Fruit fly (Drosophila melanogaster): ENCODE results near the gene CG4297.

The CG4297 gene

DNA sequence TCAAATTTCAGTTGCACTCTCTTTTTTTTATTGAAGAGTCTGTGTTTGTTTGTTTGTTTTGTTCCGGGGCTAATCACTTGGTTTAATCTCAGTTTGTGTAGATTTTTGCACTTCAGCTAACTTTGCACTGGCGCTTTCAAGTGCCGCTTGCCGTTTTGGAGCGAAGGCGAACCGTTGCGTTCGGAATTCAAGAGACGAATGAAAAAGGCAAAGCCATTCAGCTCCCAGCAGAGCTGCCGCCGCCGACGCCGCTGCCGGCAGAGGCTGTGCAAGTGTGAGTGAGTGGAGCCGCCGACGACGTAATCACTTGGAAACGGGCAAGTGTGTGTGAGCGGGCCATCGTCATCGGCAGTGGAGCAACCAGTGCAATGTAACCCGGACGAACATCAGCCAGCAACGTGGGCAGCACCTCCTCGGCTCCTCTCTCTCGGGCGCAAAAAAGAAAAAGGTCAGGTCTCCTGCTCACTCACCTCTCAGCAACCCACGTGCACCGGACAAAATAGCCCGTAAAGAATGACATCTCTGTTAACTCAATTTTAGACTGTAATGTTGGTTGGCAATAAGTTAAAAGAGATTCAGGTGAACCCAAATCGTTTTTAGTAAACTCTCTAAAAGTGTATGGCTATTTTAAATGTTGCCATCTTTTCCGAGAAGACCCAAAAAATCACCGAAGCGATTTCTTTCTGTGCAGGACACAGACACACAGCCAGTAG is 7.6 kb upstream of the CG4297 start, which contains the start of gene cbt (continued):
- TF ChIP-seq CG6854 (GFP tag; optimal IDR thresholded peaks at IDR 0.05) (peak; percentile 84), CG10669 (GFP tag; optimal IDR thresholded peaks at IDR 0.05) (peak; percentile 98), CG31627 (GFP tag; optimal IDR thresholded peaks at IDR 0.05) (peak; percentile 98), Eip93F (GFP tag; optimal IDR thresholded peaks at IDR 0.05) (peak; percentile 95), CG16779 (tag; optimal IDR thresholded peaks at IDR 0.05) (peak; percentile 98), CG6163 (GFP tag; IDR thresholded peaks at IDR 0.05) (no peak), CG1621 (tag; optimal IDR thresholded peaks at IDR 0.05) (peak; percentile 98), net (GFP tag; optimal IDR thresholded peaks at IDR 0.05) (peak; percentile 98), CG11294 (GFP tag; IDR thresholded peaks at IDR 0.05) (no peak), ss (GFP tag; optimal IDR thresholded peaks at IDR 0.05) (peak; percentile 96), CG11762 (GFP tag; optimal IDR thresholded peaks at IDR 0.05; ENCODE audit: insufficient read depth) (peak; percentile 97), Hr39 (GFP tag; optimal IDR thresholded peaks at IDR 0.05) (peak; percentile 98), spab (GFP tag; optimal IDR thresholded peaks at IDR 0.05) (peak; percentile 97), CG11902 (GFP tag; optimal IDR thresholded peaks at IDR 0.05) (peak; percentile 97), salr (GFP tag; optimal IDR thresholded peaks at IDR 0.05) (peak; percentile 97 to 98), CG8632 (GFP tag; optimal IDR thresholded peaks at IDR 0.05) (peak; percentile 98), dac (GFP tag; optimal IDR thresholded peaks at IDR 0.05) (peak; percentile 97), CG6792 (GFP tag; optimal IDR thresholded peaks at IDR 0.05) (peak; percentile 99), Met (GFP tag; optimal IDR thresholded peaks at IDR 0.05) (peak; percentile 97)

DNA sequence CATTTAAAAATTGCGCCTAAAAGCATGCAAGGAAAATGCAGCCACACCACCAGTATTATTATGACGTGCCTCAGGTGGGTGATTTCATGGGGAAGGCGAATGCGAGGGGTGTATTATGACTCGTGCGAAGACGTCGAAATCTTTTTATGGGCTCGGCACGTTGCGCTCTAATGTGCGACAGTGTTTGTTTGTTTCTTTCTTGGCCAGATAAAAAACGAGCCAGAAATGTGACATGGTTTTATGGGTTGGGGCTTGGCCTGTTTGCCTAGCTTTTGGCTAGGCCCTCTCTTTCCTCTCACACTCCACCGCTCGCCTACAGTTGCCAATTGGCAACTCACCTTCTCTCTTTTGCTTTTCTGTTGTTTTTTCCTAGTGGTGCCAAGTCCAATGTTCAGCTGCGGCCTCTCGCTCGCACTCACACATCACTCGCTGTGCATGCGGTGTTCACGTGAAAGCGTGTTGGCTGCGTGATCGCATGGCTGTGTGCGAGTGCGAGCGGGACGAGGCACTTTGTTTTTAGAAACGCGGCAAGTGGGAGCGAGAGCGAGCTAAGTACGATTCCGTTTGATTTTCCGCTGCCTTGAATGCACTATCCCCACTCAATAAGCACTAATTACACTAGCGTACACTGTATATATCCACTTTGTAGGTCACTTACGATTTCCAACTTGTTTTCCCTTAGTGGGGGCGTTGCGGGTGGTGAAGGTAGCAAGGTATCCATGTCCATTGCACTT is 6.9 kb upstream of the CG4297 start:
- peak; percentile 100 for TF ChIP-seq ss (GFP tag; optimal IDR thresholded peaks at IDR 0.05)
- no peak for TF ChIP-seq CG11294 (GFP tag; IDR thresholded peaks at IDR 0.05)
- peak; percentile 27 for TF ChIP-seq Smox (GFP tag; optimal IDR thresholded peaks at IDR 0.05)
- TF ChIP-seq Sox102F (GFP tag; optimal IDR thresholded peaks at IDR 0.05): peak; percentile 72
- peak; percentile 93 for TF ChIP-seq CG3919 (GFP tag; optimal IDR thresholded peaks at IDR 0.05)
- peak; percentile 67 for TF ChIP-seq Blimp-1 (GFP tag; optimal IDR thresholded peaks at IDR 0.05)
- TF ChIP-seq CG1621 (tag; optimal IDR thresholded peaks at IDR 0.05): peak; percentile 97
- peak; percentile 0 for TF ChIP-seq lz (GFP tag; optimal IDR thresholded peaks at IDR 0.05)
- TF ChIP-seq eg (GFP tag; IDR thresholded peaks at IDR 0.05): no peak
- TF ChIP-seq Hr38 (GFP tag; optimal IDR thresholded peaks at IDR 0.05): peak; percentile 55
- peak; percentile 67 for TF ChIP-seq topi (GFP tag; optimal IDR thresholded peaks at IDR 0.05)
- peak; percentile 84 for TF ChIP-seq fd85E (GFP tag; optimal IDR thresholded peaks at IDR 0.05)
- TF ChIP-seq salr (GFP tag; optimal IDR thresholded peaks at IDR 0.05): peak; percentile 94 to 97
- TF ChIP-seq spab (GFP tag; optimal IDR thresholded peaks at IDR 0.05): peak; percentile 99
- TF ChIP-seq dac (GFP tag; optimal IDR thresholded peaks at IDR 0.05): peak; percentile 91
- TF ChIP-seq CG10669 (GFP tag; optimal IDR thresholded peaks at IDR 0.05): peak; percentile 96
- peak; percentile 16 for TF ChIP-seq CG6792 (GFP tag; optimal IDR thresholded peaks at IDR 0.05)
- no peak for TF ChIP-seq cyc (GFP tag; optimal IDR thresholded peaks at IDR 0.05)
- TF ChIP-seq achi (GFP tag; optimal IDR thresholded peaks at IDR 0.05): peak; percentile 71
- TF ChIP-seq Met (GFP tag; optimal IDR thresholded peaks at IDR 0.05): peak; percentile 53
- TF ChIP-seq Eip78C (GFP tag): peak; percentile 90
- peak; percentile 67 for TF ChIP-seq OdsH (GFP tag; optimal IDR thresholded peaks at IDR 0.05)
- peak; percentile 92 for TF ChIP-seq CG7368 (GFP tag; optimal IDR thresholded peaks at IDR 0.05)
- TF ChIP-seq CG6276 (GFP tag; optimal IDR thresholded peaks at IDR 0.05): peak; percentile 100
- TF ChIP-seq net (GFP tag; optimal IDR thresholded peaks at IDR 0.05): peak; percentile 98
- peak; percentile 66 for TF ChIP-seq pdm3 (GFP tag; optimal IDR thresholded peaks at IDR 0.05)
- TF ChIP-seq Eip93F (GFP tag; optimal IDR thresholded peaks at IDR 0.05): peak; percentile 72
- TF ChIP-seq CG34406 (GFP tag; optimal IDR thresholded peaks at IDR 0.05): peak; percentile 39
- no peak for TF ChIP-seq Hr39 (GFP tag; optimal IDR thresholded peaks at IDR 0.05)
- peak; percentile 59 for TF ChIP-seq CG4318 (GFP tag; optimal IDR thresholded peaks at IDR 0.05)
- peak; percentile 96 for TF ChIP-seq CG6854 (GFP tag; optimal IDR thresholded peaks at IDR 0.05)
- TF ChIP-seq Ets21C (GFP tag; optimal IDR thresholded peaks at IDR 0.05): no peak
- peak; percentile 56 for TF ChIP-seq fd59A (GFP tag; optimal IDR thresholded peaks at IDR 0.05)
- TF ChIP-seq fkh (GFP tag; optimal IDR thresholded peaks at IDR 0.05): peak; percentile 87
- TF ChIP-seq vri (GFP tag; optimal IDR thresholded peaks at IDR 0.05): peak; percentile 83
- peak; percentile 100 for TF ChIP-seq CG9139 (GFP tag; optimal IDR thresholded peaks at IDR 0.05)
- TF ChIP-seq CG8632 (GFP tag; optimal IDR thresholded peaks at IDR 0.05): peak; percentile 60
- TF ChIP-seq Lpt (GFP tag; optimal IDR thresholded peaks at IDR 0.05): peak; percentile 97
- TF ChIP-seq CG8119 (GFP tag; IDR thresholded peaks at IDR 0.05): no peak
- TF ChIP-seq Hr4 (GFP tag; optimal IDR thresholded peaks at IDR 0.05): peak; percentile 85

All from whole organism, prepupa.